Fruit fly (Drosophila melanogaster): ENCODE measurements around the gene Nedd4.

Gene Nedd4

DNA sequence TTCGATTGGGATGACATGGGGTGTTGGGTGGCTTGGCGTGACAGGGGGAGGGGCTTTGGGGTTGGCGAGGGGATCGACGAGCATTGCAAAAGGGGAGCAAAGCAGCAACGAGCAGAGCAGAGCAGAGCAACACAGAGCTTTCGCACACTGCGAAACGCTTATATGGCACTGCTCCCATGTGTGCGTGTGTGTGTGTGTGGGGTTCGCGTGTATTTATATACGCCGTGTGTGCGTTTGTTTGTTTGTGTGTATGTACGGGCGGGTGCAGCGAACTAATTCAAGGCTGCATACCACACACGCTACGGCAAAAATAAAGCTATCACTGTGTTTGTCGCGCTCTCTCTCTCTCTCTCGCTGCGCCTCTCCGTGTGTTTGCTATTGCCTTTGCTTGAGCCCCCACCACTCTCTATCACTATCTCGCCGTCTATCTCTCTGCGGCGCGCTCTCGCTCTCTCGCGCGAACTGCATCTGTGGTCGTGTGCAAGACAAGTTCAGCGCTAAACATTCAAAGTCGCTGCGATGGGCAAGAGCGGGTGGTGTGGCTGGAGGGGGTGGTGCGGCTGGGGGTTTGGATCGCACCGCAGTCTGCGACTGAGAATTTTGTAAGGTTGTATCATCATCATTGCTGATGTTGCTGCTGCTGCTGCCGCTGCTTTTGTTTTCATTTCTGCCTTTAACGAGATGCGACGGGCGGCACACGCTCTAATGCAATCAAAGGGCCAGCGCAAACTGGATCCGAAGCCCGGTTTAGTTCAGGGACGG is 60.8 kb downstream of the Nedd4 start (continued):
- peak; percentile 58; the same call in 1 of the 2 replicates for TF ChIP-seq sna (GFP tag; IDR thresholded peaks at IDR 0.05; ENCODE audit: partially characterized antibody)
- TF ChIP-seq CG10209 (GFP tag; optimal IDR thresholded peaks at IDR 0.05): no peak
- peak; percentile 74; the same call in 2 of the 3 replicates for TF ChIP-seq zen2 (GFP tag; IDR thresholded peaks at IDR 0.05; ENCODE audit: partially characterized antibody)
- TF ChIP-seq CG10321 (GFP tag; IDR thresholded peaks at IDR 0.05): 0 out of 2 replicates have a peak, but pooled peaks have one; percentile 28
- TF ChIP-seq rib (GFP tag; IDR thresholded peaks at IDR 0.05): 0 out of 2 replicates have a peak, but pooled peaks have one; percentile 43
- TF ChIP-seq ftz-f1 (GFP tag; optimal IDR thresholded peaks at IDR 0.05): peak; percentile 81
- peak; percentile 72 for TF ChIP-seq Blimp-1 (GFP tag; optimal IDR thresholded peaks at IDR 0.05)
- no peak for TF ChIP-seq CG4404 (GFP tag; IDR thresholded peaks at IDR 0.05)
- no peak for TF ChIP-seq Fer2 (tag; optimal IDR thresholded peaks at IDR 0.05)
- no peak for TF ChIP-seq CG17829 (tag; optimal IDR thresholded peaks at IDR 0.05)
- TF ChIP-seq Nf-YC (tag; optimal IDR thresholded peaks at IDR 0.05): no peak
- no peak for TF ChIP-seq CG4282 (GFP tag; optimal IDR thresholded peaks at IDR 0.05)
- no peak for TF ChIP-seq CG8388 (GFP tag; optimal IDR thresholded peaks at IDR 0.05)
- TF ChIP-seq Deaf1 (tag; optimal IDR thresholded peaks at IDR 0.05): peak; percentile 43
- TF ChIP-seq sug (tag; optimal IDR thresholded peaks at IDR 0.05): peak; percentile 15
- peak; percentile 14 for TF ChIP-seq Jarid2 (GFP tag; optimal IDR thresholded peaks at IDR 0.05)
- no peak for TF ChIP-seq Mes4 (GFP tag; optimal IDR thresholded peaks at IDR 0.05)
- peak; percentile 44; the same call in 1 of the 2 replicates for TF ChIP-seq CG13287 (GFP tag; IDR thresholded peaks at IDR 0.05; ENCODE audit: partially characterized antibody)
- peak in 1 of 2 experiments; percentile 30 for TF ChIP-seq Hr78 (GFP tag; optimal IDR thresholded peaks at IDR 0.05)
- TF ChIP-seq ranshi (GFP tag; IDR thresholded peaks at IDR 0.05): no peak
- TF ChIP-seq CG5180 (GFP tag; optimal IDR thresholded peaks at IDR 0.05): peak; percentile 66
- TF ChIP-seq gem (tag; optimal IDR thresholded peaks at IDR 0.05): peak; percentile 53
- TF ChIP-seq Antp (GFP tag; optimal IDR thresholded peaks at IDR 0.05): no peak
- TF ChIP-seq Ets65A (GFP tag): peak; percentile 76
- no peak for TF ChIP-seq CG8924 (tag; optimal IDR thresholded peaks at IDR 0.05)
- peak; percentile 56 for TF ChIP-seq Adf1 (GFP tag; IDR thresholded peaks at IDR 0.05)
- TF ChIP-seq CG1832 (GFP tag; optimal IDR thresholded peaks at IDR 0.05): peak; percentile 44
- peak; percentile 47 for TF ChIP-seq Atf6 (GFP tag; IDR thresholded peaks at IDR 0.05)
- peak; percentile 35 for TF ChIP-seq gcm (GFP tag; optimal IDR thresholded peaks at IDR 0.05)
- TF ChIP-seq tin (GFP tag; optimal IDR thresholded peaks at IDR 0.05): no peak
- no peak for TF ChIP-seq gro (GFP tag; optimal IDR thresholded peaks at IDR 0.05)

- TF ChIP-seq inv (GFP tag; IDR thresholded peaks at IDR 0.05; ENCODE audit: partially characterized antibody) (no peak), CG1529 (GFP tag; optimal IDR thresholded peaks at IDR 0.05) (no peak), Trl (optimal IDR thresholded peaks at IDR 0.05) (no peak), Trl (GFP tag; optimal IDR thresholded peaks at IDR 0.05) (no peak), Adf1 (GFP tag; IDR thresholded peaks at IDR 0.05) (no peak), fu2 (GFP tag; optimal IDR thresholded peaks at IDR 0.05) (no peak), ems (GFP tag; optimal IDR thresholded peaks at IDR 0.05) (no peak), dysf (GFP tag; IDR thresholded peaks at IDR 0.05) (no peak), gro (GFP tag; optimal IDR thresholded peaks at IDR 0.05) (no peak), sc (optimal IDR thresholded peaks at IDR 0.05) (no peak), sc (GFP tag; optimal IDR thresholded peaks at IDR 0.05) (no peak), kah (GFP tag; optimal IDR thresholded peaks at IDR 0.05) (no peak), CG9215 (GFP tag; IDR thresholded peaks at IDR 0.05) (no peak), CG9817 (tag; optimal IDR thresholded peaks at IDR 0.05) (no peak)
Observed at dm6 chr3L:17591217-17591467, 61.3 kb downstream of the Nedd4 start.
